Worm (Caenorhabditis elegans): ENCODE measurements around the gene deg-3.

DNA sequence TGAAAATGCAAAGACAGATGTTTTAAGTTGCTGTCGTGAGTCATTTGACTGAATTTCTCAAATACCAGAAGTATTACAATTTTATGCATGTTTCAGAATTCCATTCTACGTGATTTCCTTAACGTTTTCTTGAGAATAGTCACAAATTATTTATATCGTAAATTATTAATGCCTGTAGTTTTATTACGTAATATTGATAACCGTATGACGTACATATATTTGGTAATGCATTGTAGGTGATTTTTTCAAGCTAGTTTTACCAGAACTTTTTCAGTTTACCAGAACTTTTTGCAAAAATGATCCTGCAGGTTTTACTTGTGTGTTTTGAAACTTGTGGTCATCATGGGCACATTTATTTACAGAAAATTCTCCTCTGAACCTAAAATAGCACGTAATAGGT, 41.0 kb downstream of the deg-3 start:
- TF ChIP-seq ttx-3 (tag; optimal IDR thresholded peaks at IDR 0.05) (no peak), sox-4 (tag; optimal IDR thresholded peaks at IDR 0.05) (no peak), hlh-13 (GFP tag; optimal IDR thresholded peaks at IDR 0.05) (no peak)

Data from whole organism, late embryonic.